Worm (Caenorhabditis elegans) whole organism, young adult: ENCODE data around the gene nse-4.
A peak's percentile ranks its signal among the peaks of the same experiment; 100 is the strongest.

Experiments
- B0019.2 ChIP-seq: fragments of 200-800 bp; sonication (Bioruptor generic); conservative IDR thresholded peaks from 2 replicates; pipeline ENCODE4 v1.3.6; 2022; ENCODE audit warnings: missing genetic modification reagents, missing genetic modification characterization, missing compliant biosample characterization
- F10E7.11 ChIP-seq: sonication (generic microtip); optimal IDR thresholded peaks from 2 replicates; lab custom pipeline; 2017; ENCODE audit warnings: mild to moderate bottlenecking, missing genetic modification characterization, moderate library complexity, missing compliant biosample characterization
- F22D6.2 ChIP-seq: sonication (generic microtip); optimal IDR thresholded peaks from 2 replicates; lab custom pipeline; 2016; ENCODE audit warnings: mild to moderate bottlenecking, missing genetic modification characterization, missing compliant biosample characterization
- F23B12.7 ChIP-seq: sonication (generic microtip); optimal IDR thresholded peaks from 2 replicates; lab custom pipeline; 2017; ENCODE audit warnings: missing genetic modification characterization, mild to moderate bottlenecking, missing compliant biosample characterization, antibody characterized with exemption, moderate library complexity; ENCODE audit not compliant: insufficient read depth
- F55B11.4 ChIP-seq: sonication (generic microtip); optimal IDR thresholded peaks from 2 replicates; lab custom pipeline; 2016; ENCODE audit warnings: missing compliant biosample characterization, missing genetic modification characterization, borderline replicate concordance; ENCODE audit not compliant: insufficient read depth
- Y53F4B.3 ChIP-seq: fragments of 200-800 bp; sonication (Bioruptor generic); IDR thresholded peaks from 2 replicates; pipeline ENCODE4 v1.3.6; 2022; ENCODE audit warnings: missing genetic modification reagents, missing genetic modification characterization, missing compliant biosample characterization
- Y53G8AR.9 ChIP-seq: fragments of 200-800 bp; sonication (Bioruptor generic); conservative IDR thresholded peaks from 2 replicates; pipeline ENCODE4 v1.3.6; 2022; ENCODE audit warnings: missing genetic modification reagents, missing genetic modification characterization, missing compliant biosample characterization
- ZK185.1 ChIP-seq: sonication (generic microtip); optimal IDR thresholded peaks from 2 replicates; lab custom pipeline; 2016; ENCODE audit warnings: mild to moderate bottlenecking, missing genetic modification characterization, missing compliant biosample characterization; ENCODE audit not compliant: poor library complexity, severe bottlenecking
- ama-1 ChIP-seq, 3 experiments: fragments of 150-350 bp in 1 of 3; sonication (generic microtip) in 2 of 3; optimal IDR thresholded peaks; 2 replicates each; lab custom pipeline; 2014 to 2018; ENCODE audit warnings: missing biosample characterization in 2 of 3, missing genetic modification characterization in 2 of 3, missing genetic modification reagents in 2 of 3
- atf-7 ChIP-seq: sonication (generic microtip); optimal IDR thresholded peaks from 2 replicates; lab custom pipeline; 2017; ENCODE audit warnings: mild to moderate bottlenecking, missing genetic modification characterization, missing compliant biosample characterization
- attf-3 ChIP-seq: fragments of 200-800 bp; sonication (Bioruptor generic); conservative IDR thresholded peaks from 2 replicates; pipeline ENCODE4 v1.3.6; 2022; ENCODE audit warnings: missing genetic modification reagents, missing genetic modification characterization, missing compliant biosample characterization
- bed-2 ChIP-seq: fragments of 200-800 bp; sonication (Bioruptor generic); IDR thresholded peaks from 2 replicates; pipeline ENCODE4 v1.3.6; 2022; ENCODE audit warnings: missing genetic modification reagents, missing genetic modification characterization, missing compliant biosample characterization
- ccch-3 ChIP-seq: fragments of 200-800 bp; sonication (Bioruptor generic); optimal IDR thresholded peaks from 2 replicates; lab custom pipeline; 2018; ENCODE audit warnings: mild to moderate bottlenecking, missing genetic modification characterization, missing compliant biosample characterization
- cebp-1 ChIP-seq, 2 experiments: fragments of 200-800 bp in 1 of 2; sonication (Bioruptor generic) in 1 of 2; sonication (generic microtip) in 1 of 2; IDR thresholded peaks in 1 of 2; optimal IDR thresholded peaks in 1 of 2; 2 replicates each; pipeline versions ENCODE4 v1.3.6 to Lab custom; 2017 to 2022; ENCODE audit warnings: missing compliant biosample characterization in 2 of 2, missing genetic modification characterization in 2 of 2, mild to moderate bottlenecking in 1 of 2, missing genetic modification reagents in 1 of 2, moderate library complexity in 1 of 2
- cebp-2 ChIP-seq: fragments of 200-800 bp; sonication (Bioruptor generic); IDR thresholded peaks from 2 replicates; pipeline ENCODE4 v1.3.6; 2022; ENCODE audit warnings: missing genetic modification characterization, missing compliant biosample characterization
- ceh-27 ChIP-seq: fragments of 200-800 bp; sonication (Bioruptor generic); optimal IDR thresholded peaks from 2 replicates; lab custom pipeline; 2018; ENCODE audit warnings: mild to moderate bottlenecking, missing genetic modification characterization, moderate library complexity, missing compliant biosample characterization
- ceh-40 ChIP-seq: fragments of 200-800 bp; sonication (Bioruptor generic); IDR thresholded peaks from 2 replicates; pipeline ENCODE4 v1.3.6; 2022; ENCODE audit warnings: missing genetic modification characterization, missing compliant biosample characterization
- chd-7 ChIP-seq: sonication (generic microtip); optimal IDR thresholded peaks from 2 replicates; lab custom pipeline; 2016; ENCODE audit warnings: mild to moderate bottlenecking, missing genetic modification characterization, moderate library complexity, missing compliant biosample characterization
- dox-1 ChIP-seq: fragments of 200-800 bp; sonication (Bioruptor generic); IDR thresholded peaks from 2 replicates; pipeline ENCODE4 v1.3.6; 2022; ENCODE audit warnings: missing genetic modification reagents, missing genetic modification characterization, missing compliant biosample characterization
- dpff-1 ChIP-seq: sonication (generic microtip); optimal IDR thresholded peaks from 2 replicates; lab custom pipeline; 2017; ENCODE audit warnings: mild to moderate bottlenecking, missing genetic modification characterization, missing compliant biosample characterization
- dpl-1 ChIP-seq: fragments of 150-350 bp; optimal IDR thresholded peaks from 2 replicates; lab custom pipeline; 2014; ENCODE audit warnings: missing biosample characterization, missing genetic modification reagents, missing genetic modification characterization
- efl-1 ChIP-seq: fragments of 150-350 bp; optimal IDR thresholded peaks from 2 replicates; lab custom pipeline; 2014; ENCODE audit warnings: missing biosample characterization, missing genetic modification reagents, missing genetic modification characterization
- gei-17 ChIP-seq: fragments of 200-800 bp; sonication (Bioruptor generic); optimal IDR thresholded peaks from 2 replicates; lab custom pipeline; 2018; ENCODE audit warnings: mild to moderate bottlenecking, missing genetic modification characterization, missing compliant biosample characterization
- hlh-12 ChIP-seq: sonication (generic microtip); optimal IDR thresholded peaks from 2 replicates; lab custom pipeline; 2016; ENCODE audit warnings: missing genetic modification characterization, missing compliant biosample characterization
- hsf-1 ChIP-seq: fragments of 200-800 bp; sonication (Bioruptor generic); IDR thresholded peaks from 2 replicates; pipeline ENCODE4 v1.3.6; 2022; ENCODE audit warnings: missing genetic modification reagents, missing genetic modification characterization, missing compliant biosample characterization
- let-526 ChIP-seq: fragments of 200-800 bp; sonication (Bioruptor generic); IDR thresholded peaks from 2 replicates; pipeline ENCODE4 v1.3.6; 2022; ENCODE audit warnings: missing genetic modification reagents, missing genetic modification characterization, missing compliant biosample characterization
- lin-54 ChIP-seq: fragments of 200-800 bp; sonication (Bioruptor generic); optimal IDR thresholded peaks from 2 replicates; lab custom pipeline; 2018; ENCODE audit warnings: mild to moderate bottlenecking, missing genetic modification characterization, missing compliant biosample characterization
- madf-3 ChIP-seq: fragments of 200-800 bp; sonication (Bioruptor generic); IDR thresholded peaks from 2 replicates; pipeline ENCODE4 v1.3.6; 2022; ENCODE audit warnings: missing genetic modification reagents, missing genetic modification characterization, missing compliant biosample characterization
- mxl-1 ChIP-seq: sonication (generic microtip); optimal IDR thresholded peaks from 2 replicates; lab custom pipeline; 2016; ENCODE audit warnings: missing genetic modification characterization, missing compliant biosample characterization
- nhr-120 ChIP-seq: fragments of 200-800 bp; sonication (Bioruptor generic); IDR thresholded peaks from 2 replicates; pipeline ENCODE4 v1.3.6; 2022; ENCODE audit warnings: missing genetic modification characterization, missing compliant biosample characterization
- nhr-179 ChIP-seq: sonication (generic microtip); optimal IDR thresholded peaks from 2 replicates; lab custom pipeline; 2016; ENCODE audit warnings: mild to moderate bottlenecking, missing genetic modification characterization, missing compliant biosample characterization
- nhr-80 ChIP-seq: sonication (generic microtip); optimal IDR thresholded peaks from 2 replicates; lab custom pipeline; 2016; ENCODE audit warnings: missing genetic modification characterization, missing compliant biosample characterization
- rec-8 ChIP-seq, 2 experiments: sonication (generic microtip); optimal IDR thresholded peaks; 2 replicates each; lab custom pipeline; 2016; ENCODE audit warnings: mild to moderate bottlenecking in 2 of 2, missing genetic modification characterization in 2 of 2, missing genetic modification reagents in 2 of 2, missing genotype in 2 of 2, missing biosample characterization in 1 of 2, missing compliant biosample characterization in 1 of 2, moderate library complexity in 1 of 2
- sea-2 ChIP-seq: fragments of 200-800 bp; sonication (Bioruptor generic); IDR thresholded peaks from 2 replicates; pipeline ENCODE4 v1.3.6; 2022; ENCODE audit warnings: missing genetic modification characterization, missing compliant biosample characterization
- snpc-1.1 ChIP-seq: sonication (generic microtip); optimal IDR thresholded peaks from 2 replicates; lab custom pipeline; 2017; ENCODE audit warnings: missing genetic modification characterization, mild to moderate bottlenecking, missing compliant biosample characterization, antibody characterized with exemption, moderate library complexity, missing genotype, missing genetic modification reagents; ENCODE audit not compliant: insufficient read depth
- snpc-3.4 ChIP-seq: sonication (generic microtip); optimal IDR thresholded peaks from 2 replicates; lab custom pipeline; 2017; ENCODE audit warnings: missing genetic modification characterization, mild to moderate bottlenecking, missing compliant biosample characterization, antibody characterized with exemption, moderate library complexity, missing genotype, missing genetic modification reagents
- sptf-2 ChIP-seq: fragments of 200-800 bp; sonication (Bioruptor generic); optimal IDR thresholded peaks from 2 replicates; lab custom pipeline; 2018; ENCODE audit warnings: mild to moderate bottlenecking, missing genetic modification characterization, missing compliant biosample characterization
- tbx-9 ChIP-seq: sonication (generic microtip); optimal IDR thresholded peaks from 2 replicates; lab custom pipeline; 2016; ENCODE audit warnings: borderline replicate concordance, missing genetic modification characterization, inconsistent platforms, missing compliant biosample characterization
- unc-130 ChIP-seq: sonication (generic microtip); optimal IDR thresholded peaks from 2 replicates; lab custom pipeline; 2016; ENCODE audit warnings: missing genetic modification reagents, missing genetic modification characterization, missing compliant biosample characterization
- xnd-1 ChIP-seq: sonication (generic microtip); optimal IDR thresholded peaks from 2 replicates; lab custom pipeline; 2016; ENCODE audit warnings: missing genotype, missing genetic modification reagents, missing genetic modification characterization, missing compliant biosample characterization
- zim-3 ChIP-seq: sonication (generic microtip); optimal IDR thresholded peaks from 2 replicates; lab custom pipeline; 2017; ENCODE audit warnings: mild to moderate bottlenecking, missing genetic modification characterization, moderate library complexity, missing compliant biosample characterization
- ztf-22 ChIP-seq: fragments of 200-800 bp; sonication (Bioruptor generic); optimal IDR thresholded peaks from 2 replicates; lab custom pipeline; 2018; ENCODE audit warnings: mild to moderate bottlenecking, missing genetic modification characterization, moderate library complexity, missing compliant biosample characterization

Gene nse-4

ce11 chrIV:11480027-11480896, at the start of gene nse-4, which contains the start of gene mbf-1 (continued):
- TF ChIP-seq attf-3: no peak
- TF ChIP-seq hlh-12 (tag; lab: Kevin White, UChicago): no peak
- TF ChIP-seq lin-54 (GFP tag; lab: Kevin White, UChicago): peak; percentile 73
- no peak for TF ChIP-seq ztf-22 (GFP tag; lab: Kevin White, UChicago)
- peak; percentile 32; the same call in 1 of the 2 replicates for TF ChIP-seq cebp-1 (GFP tag; IDR thresholded peaks at IDR 0.05; lab: Robert Waterston, UW)
- peak; percentile 79 for TF ChIP-seq cebp-1 (tag; optimal IDR thresholded peaks at IDR 0.05; lab: Kevin White, UChicago)
- no peak for TF ChIP-seq Y53G8AR.9 (GFP tag; lab: Robert Waterston, UW)
- no peak for TF ChIP-seq mxl-1 (tag; lab: Kevin White, UChicago)
- TF ChIP-seq tbx-9 (tag; lab: Kevin White, UChicago): no peak
- no peak for TF ChIP-seq madf-3 (GFP tag; lab: Robert Waterston, UW)
- TF ChIP-seq ccch-3 (GFP tag; lab: Kevin White, UChicago): no peak
- TF ChIP-seq rec-8 (tag; optimal IDR thresholded peaks at IDR 0.05; lab: Kevin White, UChicago): no peak
- TF ChIP-seq F10E7.11 (tag; lab: Kevin White, UChicago): no peak
- TF ChIP-seq cebp-2: no peak
- TF ChIP-seq let-526 (GFP tag; lab: Robert Waterston, UW): no peak
- no peak for TF ChIP-seq zim-3 (tag; lab: Kevin White, UChicago)
- peak; percentile 98 for TF ChIP-seq hsf-1 (GFP tag; lab: Robert Waterston, UW)
- TF ChIP-seq sea-2 (GFP tag; lab: Robert Waterston, UW): no peak
- TF ChIP-seq ama-1 (optimal IDR thresholded peaks at IDR 0.05; lab: Kevin White, UChicago): peak; percentile 1
- TF ChIP-seq ama-1 (GFP tag; optimal IDR thresholded peaks at IDR 0.05; lab: Kevin White, UChicago): no peak
- TF ChIP-seq dpff-1 (tag; lab: Kevin White, UChicago): no peak
- TF ChIP-seq nhr-179 (tag; lab: Kevin White, UChicago): no peak
- no peak for TF ChIP-seq ZK185.1 (tag; lab: Kevin White, UChicago)
- peak; percentile 61 for TF ChIP-seq dpl-1 (GFP tag; lab: Kevin White, UChicago)
- no peak for TF ChIP-seq nhr-120 (GFP tag; lab: Robert Waterston, UW)
- no peak for TF ChIP-seq F22D6.2 (tag; lab: Kevin White, UChicago)
- no peak for TF ChIP-seq nhr-80 (tag; lab: Kevin White, UChicago)
- no peak for TF ChIP-seq atf-7 (tag; lab: Kevin White, UChicago)
- TF ChIP-seq ceh-40 (GFP tag; lab: Robert Waterston, UW): no peak
- no peak for TF ChIP-seq efl-1 (GFP tag; lab: Kevin White, UChicago)
- TF ChIP-seq chd-7 (tag; lab: Kevin White, UChicago): no peak
- no peak for TF ChIP-seq xnd-1
- TF ChIP-seq bed-2 (GFP tag; lab: Robert Waterston, UW): no peak
- no peak for TF ChIP-seq snpc-3.4
- TF ChIP-seq, all 124 proteins: peak for 25

- TF ChIP-seq ceh-27: no peak
- no peak for TF ChIP-seq snpc-1.1 (tag; lab: Kevin White, UChicago)
- TF ChIP-seq dox-1: no peak
- TF ChIP-seq F23B12.7 (tag; lab: Kevin White, UChicago): no peak
- TF ChIP-seq Y53F4B.3 (GFP tag; lab: Robert Waterston, UW): no peak
- TF ChIP-seq efl-1 (GFP tag; lab: Kevin White, UChicago): no peak
- no peak for TF ChIP-seq sptf-2 (GFP tag; lab: Kevin White, UChicago)
- TF ChIP-seq unc-130 (GFP tag; lab: Kevin White, UChicago): no peak
- no peak for TF ChIP-seq gei-17 (GFP tag; lab: Kevin White, UChicago)
- no peak for TF ChIP-seq B0019.2 (GFP tag; lab: Robert Waterston, UW)
- TF ChIP-seq chd-7 (tag; lab: Kevin White, UChicago): no peak
- no peak for TF ChIP-seq F55B11.4 (tag; lab: Kevin White, UChicago)
Observed at ce11 chrIV:11431448-11431847, 49.2 kb upstream of the nse-4 start.
